Worm (Caenorhabditis elegans) whole organism, young adult: ENCODE data around the gene Y77E11A.8.
A peak's percentile ranks its signal among the peaks of the same experiment; 100 is the strongest.

Experiments used
- B0019.2 ChIP-seq: fragments of 200-800 bp; sonication (Bioruptor generic); conservative IDR thresholded peaks from 2 replicates; pipeline ENCODE4 v1.3.6; 2022; ENCODE audit warnings: missing genetic modification reagents, missing genetic modification characterization, missing compliant biosample characterization
- B0336.3 ChIP-seq: fragments of 200-800 bp; sonication (Bioruptor generic); IDR thresholded peaks from 2 replicates; pipeline ENCODE4 v1.3.6; 2022; ENCODE audit warnings: missing genetic modification characterization, missing compliant biosample characterization
- C17E4.6 ChIP-seq: fragments of 200-800 bp; sonication (Bioruptor generic); IDR thresholded peaks from 2 replicates; pipeline ENCODE4 v1.3.6; 2022; ENCODE audit warnings: missing genetic modification reagents, missing genetic modification characterization, missing compliant biosample characterization
- F23B12.7 ChIP-seq: sonication (generic microtip); optimal IDR thresholded peaks from 2 replicates; lab custom pipeline; 2017; ENCODE audit warnings: missing genetic modification characterization, mild to moderate bottlenecking, missing compliant biosample characterization, antibody characterized with exemption, moderate library complexity; ENCODE audit not compliant: insufficient read depth
- F37B4.10 ChIP-seq: fragments of 200-800 bp; sonication (Bioruptor generic); IDR thresholded peaks from 2 replicates; pipeline ENCODE4 v1.3.6; 2022; ENCODE audit warnings: missing genetic modification characterization, missing compliant biosample characterization
- F39B2.1 ChIP-seq: fragments of 200-800 bp; sonication (Bioruptor generic); IDR thresholded peaks from 2 replicates; pipeline ENCODE4 v1.3.6; 2022; ENCODE audit warnings: missing genetic modification reagents, missing genetic modification characterization, missing compliant biosample characterization
- F49E8.2 ChIP-seq: sonication (generic microtip); optimal IDR thresholded peaks from 3 replicates; lab custom pipeline; 2017; ENCODE audit warnings: missing genetic modification characterization, mild to moderate bottlenecking, missing compliant biosample characterization, antibody characterized with exemption, moderate library complexity; ENCODE audit not compliant: insufficient read depth
- F52B5.7 ChIP-seq: sonication (generic microtip); optimal IDR thresholded peaks from 2 replicates; lab custom pipeline; 2016; ENCODE audit warnings: mild to moderate bottlenecking, missing genetic modification characterization, missing compliant biosample characterization
- F57C9.4 ChIP-seq: sonication (generic microtip); optimal IDR thresholded peaks from 2 replicates; lab custom pipeline; 2017; ENCODE audit warnings: mild to moderate bottlenecking, missing genetic modification characterization, missing compliant biosample characterization
- K11D2.4 ChIP-seq: fragments of 200-800 bp; sonication (Bioruptor generic); IDR thresholded peaks from 2 replicates; pipeline ENCODE4 v1.3.6; 2022; ENCODE audit warnings: missing genetic modification reagents, missing genetic modification characterization, missing compliant biosample characterization
- K12H6.12 ChIP-seq: fragments of 200-800 bp; sonication (Bioruptor generic); optimal IDR thresholded peaks from 2 replicates; lab custom pipeline; 2018; ENCODE audit warnings: mild to moderate bottlenecking, missing genetic modification characterization, missing compliant biosample characterization
- Y95B8A.8 ChIP-seq: fragments of 200-800 bp; sonication (Bioruptor generic); IDR thresholded peaks from 2 replicates; pipeline ENCODE4 v1.3.6; 2022; ENCODE audit warnings: missing genetic modification reagents, missing genetic modification characterization, missing compliant biosample characterization
- ZK185.1 ChIP-seq: sonication (generic microtip); optimal IDR thresholded peaks from 2 replicates; lab custom pipeline; 2016; ENCODE audit warnings: mild to moderate bottlenecking, missing genetic modification characterization, missing compliant biosample characterization; ENCODE audit not compliant: poor library complexity, severe bottlenecking
- akir-1 ChIP-seq: fragments of 200-800 bp; sonication (Bioruptor generic); optimal IDR thresholded peaks from 2 replicates; lab custom pipeline; 2018; ENCODE audit warnings: mild to moderate bottlenecking, missing genetic modification characterization, moderate library complexity, missing compliant biosample characterization
- aptf-3 ChIP-seq: fragments of 200-800 bp; sonication (Bioruptor generic); IDR thresholded peaks from 2 replicates; pipeline ENCODE4 v1.3.6; 2022; ENCODE audit warnings: missing genetic modification characterization, missing compliant biosample characterization
- bed-1 ChIP-seq: fragments of 200-800 bp; sonication (Bioruptor generic); IDR thresholded peaks from 2 replicates; pipeline ENCODE4 v1.3.6; 2022; ENCODE audit warnings: missing genetic modification reagents, missing genetic modification characterization, missing compliant biosample characterization
- bed-2 ChIP-seq: fragments of 200-800 bp; sonication (Bioruptor generic); IDR thresholded peaks from 2 replicates; pipeline ENCODE4 v1.3.6; 2022; ENCODE audit warnings: missing genetic modification reagents, missing genetic modification characterization, missing compliant biosample characterization
- ccch-3 ChIP-seq: fragments of 200-800 bp; sonication (Bioruptor generic); optimal IDR thresholded peaks from 2 replicates; lab custom pipeline; 2018; ENCODE audit warnings: mild to moderate bottlenecking, missing genetic modification characterization, missing compliant biosample characterization
- ceh-100 ChIP-seq: fragments of 200-800 bp; sonication (Bioruptor generic); IDR thresholded peaks from 2 replicates; pipeline ENCODE4 v1.3.6; 2022; ENCODE audit warnings: missing genetic modification reagents, missing genetic modification characterization, missing compliant biosample characterization
- ceh-40 ChIP-seq: fragments of 200-800 bp; sonication (Bioruptor generic); IDR thresholded peaks from 2 replicates; pipeline ENCODE4 v1.3.6; 2022; ENCODE audit warnings: missing genetic modification characterization, missing compliant biosample characterization
- ceh-58 ChIP-seq: fragments of 200-800 bp; sonication (Bioruptor generic); IDR thresholded peaks from 2 replicates; pipeline ENCODE4 v1.3.6; 2022; ENCODE audit warnings: missing genetic modification characterization, missing compliant biosample characterization
- ceh-79 ChIP-seq: sonication (generic microtip); optimal IDR thresholded peaks from 2 replicates; lab custom pipeline; 2017; ENCODE audit warnings: mild to moderate bottlenecking, missing genetic modification characterization, missing compliant biosample characterization
- dox-1 ChIP-seq: fragments of 200-800 bp; sonication (Bioruptor generic); IDR thresholded peaks from 2 replicates; pipeline ENCODE4 v1.3.6; 2022; ENCODE audit warnings: missing genetic modification reagents, missing genetic modification characterization, missing compliant biosample characterization
- egl-18 ChIP-seq: fragments of 200-800 bp; sonication (Bioruptor generic); IDR thresholded peaks from 2 replicates; pipeline ENCODE4 v1.3.6; 2022; ENCODE audit warnings: missing genetic modification reagents, missing genetic modification characterization, missing compliant biosample characterization
- egl-44 ChIP-seq: fragments of 200-800 bp; sonication (Bioruptor generic); IDR thresholded peaks from 2 replicates; pipeline ENCODE4 v1.3.6; 2022; ENCODE audit warnings: missing genetic modification reagents, missing genetic modification characterization, missing compliant biosample characterization
- hlh-26 ChIP-seq: fragments of 200-800 bp; sonication (Bioruptor generic); conservative IDR thresholded peaks from 2 replicates; pipeline ENCODE4 v1.3.6; 2022; ENCODE audit warnings: missing genetic modification reagents, missing genetic modification characterization, missing compliant biosample characterization
- hmg-20 ChIP-seq: fragments of 200-800 bp; sonication (Bioruptor generic); IDR thresholded peaks from 2 replicates; pipeline ENCODE4 v1.3.6; 2022; ENCODE audit warnings: missing genetic modification reagents, missing genetic modification characterization, missing compliant biosample characterization
- lag-1 ChIP-seq: fragments of 200-800 bp; sonication (Bioruptor generic); IDR thresholded peaks from 2 replicates; pipeline ENCODE4 v1.3.6; 2022; ENCODE audit warnings: missing genetic modification reagents, missing genetic modification characterization, missing compliant biosample characterization
- let-526 ChIP-seq: fragments of 200-800 bp; sonication (Bioruptor generic); IDR thresholded peaks from 2 replicates; pipeline ENCODE4 v1.3.6; 2022; ENCODE audit warnings: missing genetic modification reagents, missing genetic modification characterization, missing compliant biosample characterization
- lin-26 ChIP-seq: fragments of 200-800 bp; sonication (Bioruptor generic); IDR thresholded peaks from 2 replicates; pipeline ENCODE4 v1.3.6; 2022; ENCODE audit warnings: missing genetic modification reagents, missing genetic modification characterization, missing compliant biosample characterization
- lin-35 ChIP-seq, 3 experiments: fragments of 150-350 bp in 2 of 3; sonication (generic microtip) in 1 of 3; optimal IDR thresholded peaks; 2 replicates each; lab custom pipeline; 2014 to 2018; ENCODE audit warnings: missing biosample characterization in 3 of 3, missing genetic modification characterization in 3 of 3, missing genetic modification reagents in 3 of 3
- lin-54 ChIP-seq: fragments of 200-800 bp; sonication (Bioruptor generic); optimal IDR thresholded peaks from 2 replicates; lab custom pipeline; 2018; ENCODE audit warnings: mild to moderate bottlenecking, missing genetic modification characterization, missing compliant biosample characterization
- madf-6 ChIP-seq: fragments of 200-800 bp; sonication (Bioruptor generic); IDR thresholded peaks from 2 replicates; pipeline ENCODE4 v1.3.6; 2022; ENCODE audit warnings: missing genetic modification reagents, missing genetic modification characterization, missing compliant biosample characterization
- mcd-1 ChIP-seq: fragments of 200-800 bp; sonication (Bioruptor generic); IDR thresholded peaks from 2 replicates; pipeline ENCODE4 v1.3.6; 2022; ENCODE audit warnings: missing genetic modification reagents, missing genetic modification characterization, missing compliant biosample characterization
- nhr-120 ChIP-seq: fragments of 200-800 bp; sonication (Bioruptor generic); IDR thresholded peaks from 2 replicates; pipeline ENCODE4 v1.3.6; 2022; ENCODE audit warnings: missing genetic modification characterization, missing compliant biosample characterization
- nhr-179 ChIP-seq: sonication (generic microtip); optimal IDR thresholded peaks from 2 replicates; lab custom pipeline; 2016; ENCODE audit warnings: mild to moderate bottlenecking, missing genetic modification characterization, missing compliant biosample characterization
- pha-4 ChIP-seq: fragments of 150-350 bp; sonication (generic microtip); optimal IDR thresholded peaks from 2 replicates; lab custom pipeline; 2014; ENCODE audit warnings: missing biosample characterization, missing genetic modification reagents, missing genetic modification characterization
- snpc-1.1 ChIP-seq: sonication (generic microtip); optimal IDR thresholded peaks from 2 replicates; lab custom pipeline; 2017; ENCODE audit warnings: missing genetic modification characterization, mild to moderate bottlenecking, missing compliant biosample characterization, antibody characterized with exemption, moderate library complexity, missing genotype, missing genetic modification reagents; ENCODE audit not compliant: insufficient read depth
- snpc-3.4 ChIP-seq: sonication (generic microtip); optimal IDR thresholded peaks from 2 replicates; lab custom pipeline; 2017; ENCODE audit warnings: missing genetic modification characterization, mild to moderate bottlenecking, missing compliant biosample characterization, antibody characterized with exemption, moderate library complexity, missing genotype, missing genetic modification reagents
- somi-1 ChIP-seq: fragments of 200-800 bp; sonication (Bioruptor generic); optimal IDR thresholded peaks from 2 replicates; lab custom pipeline; 2018; ENCODE audit warnings: mild to moderate bottlenecking, missing genetic modification characterization, missing compliant biosample characterization
- tbx-9 ChIP-seq: sonication (generic microtip); optimal IDR thresholded peaks from 2 replicates; lab custom pipeline; 2016; ENCODE audit warnings: borderline replicate concordance, missing genetic modification characterization, inconsistent platforms, missing compliant biosample characterization
- tlf-1 ChIP-seq: fragments of 200-800 bp; sonication (Bioruptor generic); optimal IDR thresholded peaks from 2 replicates; lab custom pipeline; 2018; ENCODE audit warnings: mild to moderate bottlenecking, missing genetic modification characterization, missing compliant biosample characterization
- unc-130 ChIP-seq: sonication (generic microtip); optimal IDR thresholded peaks from 2 replicates; lab custom pipeline; 2016; ENCODE audit warnings: missing genetic modification reagents, missing genetic modification characterization, missing compliant biosample characterization
- unc-62 ChIP-seq: fragments of 150-350 bp; optimal IDR thresholded peaks from 2 replicates; lab custom pipeline; 2014; ENCODE audit warnings: missing biosample characterization, missing genetic modification reagents, missing genetic modification characterization
- zfh-2 ChIP-seq: fragments of 200-800 bp; sonication (Bioruptor generic); conservative IDR thresholded peaks from 2 replicates; pipeline ENCODE4 v1.3.6; 2022; ENCODE audit warnings: missing genetic modification reagents, missing genetic modification characterization, missing compliant biosample characterization
- ztf-18 ChIP-seq: sonication (generic microtip); optimal IDR thresholded peaks from 2 replicates; lab custom pipeline; 2016; ENCODE audit warnings: missing genotype, mild to moderate bottlenecking, missing genetic modification characterization, missing compliant biosample characterization
- ztf-25 ChIP-seq: fragments of 200-800 bp; sonication (Bioruptor generic); IDR thresholded peaks from 2 replicates; pipeline ENCODE4 v1.3.6; 2022; ENCODE audit warnings: missing genetic modification reagents, missing genetic modification characterization, missing compliant biosample characterization
- ztf-3 ChIP-seq: fragments of 200-800 bp; sonication (Bioruptor generic); optimal IDR thresholded peaks from 2 replicates; lab custom pipeline; 2018; ENCODE audit warnings: mild to moderate bottlenecking, missing genetic modification characterization, missing compliant biosample characterization

Y77E11A.8 gene

ce11 chrIV:1388079-1388478 is 36.8 kb downstream of the Y77E11A.8 start (continued):
- TF ChIP-seq egl-44 (GFP tag; lab: Robert Waterston, UW) (0 out of 2 replicates have a peak, but pooled peaks have one; percentile 49), ztf-18 (tag; lab: Kevin White, UChicago) (peak; percentile 29), let-526 (GFP tag; lab: Robert Waterston, UW) (0 out of 2 replicates have a peak, but pooled peaks have one; percentile 62), unc-130 (no peak), F37B4.10 (GFP tag; lab: Robert Waterston, UW) (no peak), F52B5.7 (tag; lab: Kevin White, UChicago) (no peak), ztf-25 (GFP tag; lab: Robert Waterston, UW) (peak; percentile 95), ztf-3 (GFP tag; lab: Kevin White, UChicago) (no peak), B0336.3 (GFP tag; lab: Robert Waterston, UW) (0 out of 2 replicates have a peak, but pooled peaks have one; percentile 21), akir-1 (GFP tag; lab: Kevin White, UChicago) (no peak), ceh-100 (peak; percentile 43; the same call in 1 of the 2 replicates), ceh-40 (GFP tag; lab: Robert Waterston, UW) (no peak), ccch-3 (GFP tag; lab: Kevin White, UChicago) (no peak), snpc-3.4 (peak; percentile 19), lag-1 (GFP tag; lab: Robert Waterston, UW) (no peak), F39B2.1 (GFP tag; lab: Robert Waterston, UW) (peak; percentile 56; the same call in 1 of the 2 replicates), unc-62 (GFP tag; lab: Kevin White, UChicago) (no peak), C17E4.6 (GFP tag; lab: Robert Waterston, UW) (no peak), aptf-3 (GFP tag; lab: Robert Waterston, UW) (no peak), K12H6.12 (no peak), hmg-20 (no peak), nhr-179 (tag; lab: Kevin White, UChicago) (no peak), tbx-9 (no peak), dox-1 (GFP tag; lab: Robert Waterston, UW) (peak; percentile 66), F49E8.2 (tag; lab: Kevin White, UChicago) (no peak), ceh-58 (GFP tag; lab: Robert Waterston, UW) (no peak), hlh-26 (GFP tag; lab: Robert Waterston, UW) (no peak), F57C9.4 (tag; lab: Kevin White, UChicago) (no peak), F23B12.7 (tag; lab: Kevin White, UChicago) (peak; percentile 26), B0019.2 (GFP tag; lab: Robert Waterston, UW) (no peak), tlf-1 (GFP tag; lab: Kevin White, UChicago) (no peak), Y95B8A.8 (peak; percentile 54; the same call in 1 of the 2 replicates), lin-54 (peak; percentile 18), snpc-1.1 (tag; lab: Kevin White, UChicago) (no peak), bed-2 (GFP tag; lab: Robert Waterston, UW) (no peak), mcd-1 (GFP tag; lab: Robert Waterston, UW) (peak; percentile 62), pha-4 (tag; lab: Kevin White, UChicago) (no peak), K11D2.4 (GFP tag; lab: Robert Waterston, UW) (peak; percentile 46; the same call in 1 of the 2 replicates), madf-6 (GFP tag; lab: Robert Waterston, UW) (peak; percentile 33; the same call in 1 of the 2 replicates), bed-1 (no peak), ZK185.1 (peak; percentile 65), lin-26 (GFP tag; lab: Robert Waterston, UW) (peak; percentile 70), ceh-79 (tag; lab: Kevin White, UChicago) (no peak), lin-35 (GFP tag; optimal IDR thresholded peaks at IDR 0.05; lab: Kevin White, UChicago) (peak in 1 of 3 experiments; percentile 46), nhr-120 (GFP tag; lab: Robert Waterston, UW) (no peak), egl-18 (GFP tag; lab: Robert Waterston, UW) (no peak), somi-1 (peak; percentile 45), zfh-2 (peak; percentile 26; the same call in 1 of the 2 replicates)
